Fruit fly (Drosophila melanogaster) whole organism, embryonic: Measurements from ENCODE around the gene Acp98AB.

ENCODE experiments used
- Awh ChIP-seq: fragments of 200-800 bp; sonication (Bioruptor generic); IDR thresholded peaks from 2 replicates; pipeline ENCODE4, ENCODE4 v1.3.6; 2022; ENCODE audit warnings: missing biosample characterization, missing genetic modification characterization
- CG10654 ChIP-seq: fragments of 200-800 bp; sonication (Bioruptor generic); optimal IDR thresholded peaks from 2 replicates; lab custom pipeline; 2016; ENCODE audit warnings: missing biosample characterization, missing genetic modification characterization
- CG12219 ChIP-seq: fragments of 200-800 bp; sonication (Bioruptor generic); optimal IDR thresholded peaks from 3 replicates; lab custom pipeline; 2018; ENCODE audit warnings: missing biosample characterization, mild to moderate bottlenecking, missing genetic modification characterization
- CG2129 ChIP-seq: fragments of 200-800 bp; sonication (Bioruptor generic); IDR thresholded peaks from 2 replicates; pipeline ENCODE4 v1.3.6; 2022; ENCODE audit warnings: missing biosample characterization, missing genetic modification characterization; ENCODE audit not compliant: partially characterized antibody
- CG2202 ChIP-seq: fragments of 200-800 bp; sonication (Bioruptor generic); optimal IDR thresholded peaks from 2 replicates; lab custom pipeline; 2018; ENCODE audit warnings: missing biosample characterization, mild to moderate bottlenecking, missing genetic modification characterization
- CG30403 ChIP-seq: fragments of 200-800 bp; sonication (Bioruptor generic); optimal IDR thresholded peaks from 3 replicates; lab custom pipeline; 2016; ENCODE audit warnings: missing biosample characterization, missing genetic modification characterization
- CG32767 ChIP-seq: fragments of 200-800 bp; sonication (Bioruptor generic); IDR thresholded peaks from 2 replicates; pipeline ENCODE4 v1.3.6; 2022; ENCODE audit warnings: missing biosample characterization, missing genetic modification characterization
- CG4360 ChIP-seq: fragments of 200-800 bp; sonication (Bioruptor generic); IDR thresholded peaks from 2 replicates; pipeline ENCODE4 v1.3.6; 2022; ENCODE audit warnings: missing biosample characterization, missing genetic modification characterization
- CG5245 ChIP-seq: fragments of 200-800 bp; sonication (Bioruptor generic); optimal IDR thresholded peaks from 3 replicates; lab custom pipeline; 2016; ENCODE audit warnings: missing biosample characterization, missing genetic modification characterization
- CG7372 ChIP-seq: fragments of 200-800 bp; sonication (Bioruptor generic); IDR thresholded peaks from 2 replicates; pipeline ENCODE4 v1.3.6; 2022; ENCODE audit warnings: missing biosample characterization, missing genetic modification characterization
- CG8281 ChIP-seq: fragments of 200-800 bp; sonication (Bioruptor generic); optimal IDR thresholded peaks from 2 replicates; lab custom pipeline; 2018; ENCODE audit warnings: missing biosample characterization, mild to moderate bottlenecking, missing genetic modification characterization, moderate library complexity
- CG9876 ChIP-seq: fragments of 200-800 bp; sonication (Bioruptor generic); optimal IDR thresholded peaks from 2 replicates; lab custom pipeline; 2016; ENCODE audit warnings: missing biosample characterization, missing genetic modification characterization
- CTCF ChIP-seq: fragments of 200-800 bp; sonication (Bioruptor generic); optimal IDR thresholded peaks from 2 replicates; lab custom pipeline; 2017; ENCODE audit warnings: missing biosample characterization, mild to moderate bottlenecking, missing genetic modification characterization, moderate library complexity
- Doc3 ChIP-seq: fragments of 200-800 bp; sonication (Bioruptor generic); IDR thresholded peaks from 3 replicates; pipeline ENCODE4 v1.3.6; 2022; ENCODE audit warnings: missing biosample characterization, missing genetic modification characterization; ENCODE audit not compliant: partially characterized antibody
- Ets65A ChIP-seq: fragments of 200-800 bp; sonication (Bioruptor generic); peaks from one replicate; lab custom pipeline; 2016; ENCODE audit warnings: missing biosample characterization, missing genetic modification characterization
- HHEX ChIP-seq: fragments of 200-800 bp; sonication (Bioruptor generic); optimal IDR thresholded peaks from 3 replicates; lab custom pipeline; 2017; ENCODE audit warnings: missing biosample characterization, mild to moderate bottlenecking, missing genetic modification characterization, missing genetic modification reagents
- Hmx ChIP-seq: fragments of 200-800 bp; sonication (Bioruptor generic); optimal IDR thresholded peaks from 2 replicates; lab custom pipeline; 2016; ENCODE audit warnings: missing biosample characterization, missing genetic modification characterization
- Hr3 ChIP-seq: fragments of 200-800 bp; sonication (Bioruptor generic); optimal IDR thresholded peaks from 3 replicates; lab custom pipeline; 2016; ENCODE audit warnings: missing biosample characterization, missing genetic modification characterization
- Kr ChIP-seq: fragments of 200-800 bp; sonication (Bioruptor generic); optimal IDR thresholded peaks from 2 replicates; lab custom pipeline; 2017; ENCODE audit warnings: missing biosample characterization, mild to moderate bottlenecking, missing genetic modification characterization
- Med ChIP-seq: fragments of 200-800 bp; sonication (Bioruptor generic); peaks from one replicate; lab custom pipeline; 2016; ENCODE audit warnings: missing biosample characterization, missing genetic modification characterization, mild to moderate bottlenecking, inconsistent platforms, moderate library complexity
- NC2α ChIP-seq: fragments of 200-800 bp; sonication (Bioruptor generic); optimal IDR thresholded peaks from 2 replicates; lab custom pipeline; 2016; ENCODE audit warnings: missing biosample characterization, missing genetic modification characterization
- Rfx ChIP-seq: fragments of 200-800 bp; sonication (Bioruptor generic); IDR thresholded peaks from 2 replicates; pipeline ENCODE4 v1.3.6; 2022; ENCODE audit warnings: missing biosample characterization, missing genetic modification characterization
- Rx ChIP-seq: fragments of 200-800 bp; sonication (Bioruptor generic); IDR thresholded peaks from 2 replicates; pipeline ENCODE4 v1.3.6; 2022; ENCODE audit warnings: missing biosample characterization, missing genetic modification characterization
- Six4 ChIP-seq: fragments of 200-800 bp; sonication (Bioruptor generic); optimal IDR thresholded peaks from 2 replicates; lab custom pipeline; 2016; ENCODE audit warnings: missing biosample characterization, missing genetic modification characterization
- YL-1 ChIP-seq: fragments of 200-800 bp; sonication (Bioruptor generic); optimal IDR thresholded peaks from 3 replicates; lab custom pipeline; 2017; ENCODE audit warnings: missing biosample characterization, mild to moderate bottlenecking, missing genetic modification characterization
- al ChIP-seq: fragments of 200-800 bp; sonication (Bioruptor generic); IDR thresholded peaks from 2 replicates; pipeline ENCODE4 v1.3.6; 2022; ENCODE audit warnings: missing biosample characterization, missing genetic modification characterization
- ara ChIP-seq: fragments of 200-800 bp; sonication (Bioruptor generic); IDR thresholded peaks from 2 replicates; pipeline ENCODE4 v1.3.6; 2022; ENCODE audit warnings: missing biosample characterization, missing genetic modification characterization
- ash1 ChIP-seq: fragments of 200-800 bp; sonication (Bioruptor generic); optimal IDR thresholded peaks from 2 replicates; lab custom pipeline; 2018; ENCODE audit warnings: missing biosample characterization, mild to moderate bottlenecking, missing genetic modification characterization
- az2 ChIP-seq: fragments of 200-800 bp; sonication (Bioruptor generic); optimal IDR thresholded peaks from 3 replicates; lab custom pipeline; 2016; ENCODE audit warnings: missing biosample characterization, missing genetic modification characterization
- bsh ChIP-seq, 2 experiments: fragments of 200-800 bp; sonication (Bioruptor generic); optimal IDR thresholded peaks; 2 replicates each; lab custom pipeline; 2017 to 2018; ENCODE audit warnings: mild to moderate bottlenecking in 2 of 2, missing biosample characterization in 2 of 2, missing genetic modification characterization in 2 of 2, moderate library complexity in 1 of 2
- cad ChIP-seq: fragments of >200 bp; optimal IDR thresholded peaks from 2 replicates; lab custom pipeline; 2017; ENCODE audit warnings: missing biosample characterization, missing genetic modification characterization
- chinmo ChIP-seq: fragments of 200-800 bp; sonication (Bioruptor generic); IDR thresholded peaks from 4 replicates; pipeline ENCODE4 v1.3.6; 2022; ENCODE audit warnings: missing biosample characterization, missing genetic modification characterization; ENCODE audit not compliant: partially characterized antibody
- chn ChIP-seq: fragments of 200-800 bp; sonication (Bioruptor generic); optimal IDR thresholded peaks from 2 replicates; lab custom pipeline; 2016; ENCODE audit warnings: missing biosample characterization, missing genetic modification characterization
- crc ChIP-seq: fragments of 200-800 bp; sonication (Bioruptor generic); optimal IDR thresholded peaks from 2 replicates; lab custom pipeline; 2016; ENCODE audit warnings: missing biosample characterization, missing genetic modification characterization
- crol ChIP-seq: fragments of 200-800 bp; sonication (Bioruptor generic); IDR thresholded peaks from 2 replicates; pipeline ENCODE4 v1.3.6; 2022; ENCODE audit warnings: missing biosample characterization, missing genetic modification characterization
- dpn ChIP-seq, 2 experiments: fragments of 200-800 bp; sonication (Bioruptor generic); optimal IDR thresholded peaks; 3 replicates each; lab custom pipeline; 2016; ENCODE audit warnings: missing biosample characterization in 2 of 2, missing genetic modification characterization in 2 of 2
- esg ChIP-seq: fragments of 200-800 bp; sonication (Bioruptor generic); conservative IDR thresholded peaks from 2 replicates; pipeline ENCODE4 v1.3.6; 2022; ENCODE audit warnings: missing biosample characterization, missing genetic modification characterization
- ewg ChIP-seq: fragments of 200-800 bp; sonication (Bioruptor generic); optimal IDR thresholded peaks from 3 replicates; lab custom pipeline; 2017; ENCODE audit warnings: mild to moderate bottlenecking, missing biosample characterization, missing genetic modification reagents, missing genetic modification characterization
- exex ChIP-seq: fragments of 200-800 bp; sonication (Bioruptor generic); optimal IDR thresholded peaks from 4 replicates; lab custom pipeline; 2018; ENCODE audit warnings: missing biosample characterization, mild to moderate bottlenecking, missing genetic modification characterization, moderate library complexity
- grn ChIP-seq: fragments of 200-800 bp; sonication (Bioruptor generic); optimal IDR thresholded peaks from 3 replicates; lab custom pipeline; 2017; ENCODE audit warnings: missing biosample characterization, missing genetic modification characterization
- ham ChIP-seq: fragments of 200-800 bp; sonication (Bioruptor generic); IDR thresholded peaks from 2 replicates; pipeline ENCODE4 v1.3.6; 2022; ENCODE audit warnings: missing biosample characterization, missing genetic modification characterization
- kni ChIP-seq: fragments of 200-800 bp; sonication (Bioruptor generic); optimal IDR thresholded peaks from 3 replicates; lab custom pipeline; 2017; ENCODE audit warnings: mild to moderate bottlenecking, missing biosample characterization, missing genetic modification reagents, missing genetic modification characterization
- nerfin-2 ChIP-seq: fragments of 200-800 bp; sonication (Bioruptor generic); IDR thresholded peaks from 2 replicates; pipeline ENCODE4 v1.3.6; 2022; ENCODE audit warnings: missing biosample characterization, missing genetic modification characterization; ENCODE audit not compliant: partially characterized antibody
- nom ChIP-seq: fragments of 200-800 bp; sonication (Bioruptor generic); optimal IDR thresholded peaks from 2 replicates; lab custom pipeline; 2017; ENCODE audit warnings: missing biosample characterization, missing genetic modification characterization, mild to moderate bottlenecking, moderate library complexity, missing genetic modification reagents
- oc ChIP-seq: fragments of 200-800 bp; sonication (Bioruptor generic); optimal IDR thresholded peaks from 2 replicates; lab custom pipeline; 2018; ENCODE audit warnings: missing biosample characterization, mild to moderate bottlenecking, missing genetic modification characterization, moderate library complexity
- slou ChIP-seq: fragments of 200-800 bp; sonication (Bioruptor generic); optimal IDR thresholded peaks from 3 replicates; lab custom pipeline; 2016; ENCODE audit warnings: missing biosample characterization, missing genetic modification characterization
- sug ChIP-seq: fragments of 200-800 bp; optimal IDR thresholded peaks from 2 replicates; lab custom pipeline; 2019; ENCODE audit warnings: missing biosample characterization, mild to moderate bottlenecking, missing genetic modification characterization, moderate library complexity
- zf30C ChIP-seq: fragments of 200-800 bp; sonication (Bioruptor generic); optimal IDR thresholded peaks from 3 replicates; lab custom pipeline; 2018; ENCODE audit warnings: missing biosample characterization, mild to moderate bottlenecking, missing genetic modification characterization

Gene Acp98AB

DNA sequence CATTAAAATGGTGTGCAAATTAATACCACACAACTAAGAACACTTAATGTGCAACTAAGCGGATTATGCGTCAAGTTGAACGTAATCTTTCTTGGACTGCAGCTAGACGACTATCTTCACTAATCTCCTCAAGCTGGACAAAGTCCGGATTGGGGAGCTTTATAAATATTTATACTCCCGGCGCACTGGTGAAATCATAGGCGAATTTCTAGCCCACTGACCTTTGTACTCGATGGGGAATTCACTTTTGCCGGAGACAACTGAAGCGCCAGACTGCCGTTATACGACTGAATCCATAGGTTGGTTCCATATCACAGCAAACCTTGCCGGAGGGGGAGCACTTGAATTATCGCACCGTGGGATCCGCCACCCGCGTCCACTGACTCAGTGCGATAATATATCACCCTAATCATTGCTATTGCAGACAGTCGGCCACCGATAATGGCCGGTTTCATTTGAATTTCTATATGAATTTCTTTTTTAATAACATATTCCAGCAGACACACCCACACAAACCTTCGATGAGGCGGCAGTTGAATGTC, 11.4 kb downstream of the Acp98AB start:
- TF ChIP-seq chinmo (GFP tag; lab: Robert Waterston, UW) (0 out of 4 replicates have a peak, but pooled peaks have one; percentile 60), CG9876 (GFP tag; lab: Kevin White, UChicago) (no peak), oc (tag; lab: Kevin White, UChicago) (no peak), Med (GFP tag; lab: Kevin White, UChicago) (peak; percentile 68), grn (GFP tag; lab: Kevin White, UChicago) (peak; percentile 71), cad (GFP tag; lab: Kevin White, UChicago) (peak; percentile 10), bsh (GFP tag; optimal IDR thresholded peaks at IDR 0.05; lab: Kevin White, UChicago) (peak in 1 of 2 experiments; percentile 49), sug (tag; lab: Kevin White, UChicago) (peak; percentile 89), CG12219 (GFP tag; lab: Kevin White, UChicago) (no peak), nom (GFP tag; lab: Kevin White, UChicago) (peak; percentile 74), Hr3 (GFP tag; lab: Kevin White, UChicago) (no peak)

DNA sequence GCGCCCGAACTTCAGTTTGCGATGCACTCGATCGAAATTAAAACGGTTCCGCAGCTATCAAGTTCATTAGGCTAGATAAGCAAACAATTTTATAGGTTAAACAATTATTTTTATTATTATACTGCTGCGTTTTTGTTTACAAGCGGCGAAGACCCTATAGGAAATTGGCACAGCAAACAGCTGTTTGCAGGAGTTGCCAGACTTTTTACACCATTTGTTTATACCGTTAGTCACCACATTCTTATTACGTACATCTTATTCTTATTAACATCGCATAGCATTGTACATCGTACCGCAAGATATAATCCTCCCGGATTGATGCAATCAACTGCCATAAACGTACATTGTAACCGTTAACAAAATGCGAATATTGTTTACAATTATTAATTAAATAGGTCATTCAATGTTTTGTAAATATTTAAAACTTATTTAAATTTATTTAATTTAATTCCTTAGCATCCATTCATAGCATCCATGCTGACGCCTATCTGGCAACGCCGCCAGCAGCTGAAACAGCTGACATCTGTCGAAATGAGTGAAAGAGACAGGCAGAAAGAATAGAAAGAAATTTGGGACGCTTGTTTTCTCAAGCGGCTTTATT, 12.0 kb downstream of the Acp98AB start, which contains the start of the genes CROT and CG12877:
TSS of gene CROT (minus strand) at position 171 of the 601 bp plus-strand sequence.
TSS of gene CG12877 (plus strand) at position 520 of the 601 bp plus-strand sequence.
- TF ChIP-seq kni (GFP tag; lab: Kevin White, UChicago) (peak; percentile 27), crc (no peak), CG32767 (GFP tag; lab: Robert Waterston, UW) (0 out of 2 replicates have a peak, but pooled peaks have one; percentile 24), Rfx (GFP tag; lab: Robert Waterston, UW) (peak; percentile 78; the same call in 1 of the 2 replicates), NC2α (GFP tag; lab: Kevin White, UChicago) (no peak), YL-1 (peak; percentile 75), CG30403 (GFP tag; lab: Kevin White, UChicago) (peak; percentile 91), zf30C (no peak), slou (GFP tag; lab: Kevin White, UChicago) (peak; percentile 69), ara (GFP tag; lab: Robert Waterston, UW) (peak; percentile 55), CG7372 (peak; percentile 62), ham (no peak), exex (tag; lab: Kevin White, UChicago) (peak; percentile 79), al (GFP tag; lab: Robert Waterston, UW) (peak; percentile 73; the same call in 1 of the 2 replicates), CTCF (GFP tag; lab: Kevin White, UChicago) (no peak), nerfin-2 (no peak), esg (GFP tag; lab: Robert Waterston, UW) (peak; percentile 77), az2 (GFP tag; lab: Kevin White, UChicago) (peak; percentile 84), CG4360 (GFP tag; lab: Robert Waterston, UW) (no peak), Doc3 (GFP tag; lab: Robert Waterston, UW) (0 out of 3 replicates have a peak, but pooled peaks have one; percentile 25), Awh (GFP tag; lab: Robert Waterston, UW) (peak; percentile 66; the same call in 1 of the 2 replicates), CG5245 (peak; percentile 67), HHEX (GFP tag; lab: Kevin White, UChicago) (peak; percentile 35), CG2129 (GFP tag; lab: Robert Waterston, UW) (no peak), dpn (GFP tag; optimal IDR thresholded peaks at IDR 0.05; lab: Kevin White, UChicago) (peak; percentile 41 to 87), ewg (GFP tag; lab: Kevin White, UChicago) (peak; percentile 69), ash1 (GFP tag; lab: Kevin White, UChicago) (no peak), chn (GFP tag; lab: Kevin White, UChicago) (peak; percentile 67), Rx (GFP tag; lab: Robert Waterston, UW) (peak; percentile 32; the same call in 1 of the 2 replicates), CG10654 (GFP tag; lab: Kevin White, UChicago) (peak; percentile 72), Six4 (GFP tag; lab: Kevin White, UChicago) (peak; percentile 60), Hmx (no peak), CG8281 (peak; percentile 5), sug (tag; lab: Kevin White, UChicago) (peak; percentile 72), CG2202 (tag; lab: Kevin White, UChicago) (peak; percentile 59), Kr (GFP tag; lab: Kevin White, UChicago) (no peak), Ets65A (GFP tag; lab: Kevin White, UChicago) (peak; percentile 90), crol (GFP tag; lab: Robert Waterston, UW) (no peak)
